Fruit fly (Drosophila melanogaster): Measurements from ENCODE around the gene CG2211.
A peak's percentile ranks its signal among the peaks of the same experiment; 100 is the strongest.

CG2211 gene

DNA sequence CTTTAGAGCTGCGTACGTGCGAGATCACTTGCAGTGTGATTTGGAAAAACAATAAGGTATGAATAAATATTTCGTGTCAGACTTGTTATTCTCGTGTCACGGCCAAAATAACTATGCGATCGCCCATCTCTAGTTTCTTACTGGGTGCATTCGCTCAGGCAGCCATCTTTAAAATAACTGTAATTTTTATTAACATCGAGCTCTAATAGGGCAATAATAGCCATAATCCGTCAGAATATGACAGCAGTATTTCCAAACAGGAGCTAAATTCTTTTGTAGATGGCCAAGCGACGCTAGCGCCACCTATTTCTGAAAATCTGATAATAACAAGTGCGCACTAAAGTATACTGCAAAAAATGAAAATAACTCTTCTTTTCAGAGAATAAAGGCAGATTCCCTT is 16.9 kb upstream of the CG2211 start (continued):
- TF ChIP-seq ato (GFP tag; IDR thresholded peaks at IDR 0.05; ENCODE audit: partially characterized antibody), result peak; percentile 67; the same call in 1 of the 2 replicates
- no peak for TF ChIP-seq D (optimal IDR thresholded peaks at IDR 0.05)
- no peak for TF ChIP-seq D (GFP tag; optimal IDR thresholded peaks at IDR 0.05)
- no peak for TF ChIP-seq onecut (GFP tag; IDR thresholded peaks at IDR 0.05)
- TF ChIP-seq C15 (GFP tag; IDR thresholded peaks at IDR 0.05), result no peak
- peak; percentile 20; the same call in 1 of the 2 replicates for TF ChIP-seq CG10366 (GFP tag; IDR thresholded peaks at IDR 0.05)
- peak; percentile 73 for TF ChIP-seq inv (GFP tag; IDR thresholded peaks at IDR 0.05; ENCODE audit: partially characterized antibody)
- TF ChIP-seq Hsf (GFP tag; optimal IDR thresholded peaks at IDR 0.05), result peak; percentile 34
- peak; percentile 7 for TF ChIP-seq Dp (GFP tag; optimal IDR thresholded peaks at IDR 0.05)
- peak; percentile 70 for TF ChIP-seq HmgZ (tag; optimal IDR thresholded peaks at IDR 0.05)
- TF ChIP-seq jing (GFP tag; optimal IDR thresholded peaks at IDR 0.05), result no peak
- peak; percentile 68 for TF ChIP-seq CG2712 (tag; optimal IDR thresholded peaks at IDR 0.05)
- TF ChIP-seq Six4 (GFP tag; optimal IDR thresholded peaks at IDR 0.05), result no peak
- TF ChIP-seq lola (GFP tag; optimal IDR thresholded peaks at IDR 0.05), result peak in 1 of 3 experiments; percentile 2
- TF ChIP-seq Lpt (GFP tag; optimal IDR thresholded peaks at IDR 0.05), result no peak
- TF ChIP-seq nmo (GFP tag; optimal IDR thresholded peaks at IDR 0.05), result peak; percentile 38
- TF ChIP-seq chif (GFP tag; optimal IDR thresholded peaks at IDR 0.05), result peak; percentile 3 to 30
- TF ChIP-seq fu2 (GFP tag; optimal IDR thresholded peaks at IDR 0.05), result no peak
- no peak for TF ChIP-seq Neu2 (GFP tag; optimal IDR thresholded peaks at IDR 0.05; ENCODE audit: borderline replicate concordance)
- TF ChIP-seq CG31224 (GFP tag; IDR thresholded peaks at IDR 0.05), result no peak
- TF ChIP-seq Doc2 (GFP tag; IDR thresholded peaks at IDR 0.05), result no peak
- TF ChIP-seq CG5245 (GFP tag; optimal IDR thresholded peaks at IDR 0.05), result no peak
- no peak for TF ChIP-seq sob (GFP tag; IDR thresholded peaks at IDR 0.05)
- peak; percentile 15 for TF ChIP-seq CG16863 (GFP tag; optimal IDR thresholded peaks at IDR 0.05)
- peak; percentile 7 for TF ChIP-seq slp2 (GFP tag; optimal IDR thresholded peaks at IDR 0.05)
- no peak for TF ChIP-seq ab (GFP tag; optimal IDR thresholded peaks at IDR 0.05)
- peak; percentile 61 for TF ChIP-seq lilli (GFP tag; optimal IDR thresholded peaks at IDR 0.05)
- no peak for TF ChIP-seq CG14014 (GFP tag; IDR thresholded peaks at IDR 0.05)
- no peak for TF ChIP-seq fd64A (GFP tag; optimal IDR thresholded peaks at IDR 0.05)
- TF ChIP-seq sens (GFP tag), result peak; percentile 86
- no peak for TF ChIP-seq CG6854 (GFP tag; optimal IDR thresholded peaks at IDR 0.05)
- TF ChIP-seq toy (GFP tag; IDR thresholded peaks at IDR 0.05), result no peak
- peak; percentile 19 for TF ChIP-seq gsb-n (tag; optimal IDR thresholded peaks at IDR 0.05)
- TF ChIP-seq CG11456 (GFP tag; IDR thresholded peaks at IDR 0.05), result peak; percentile 43; the same call in 1 of the 3 replicates
- no peak for TF ChIP-seq Trl (optimal IDR thresholded peaks at IDR 0.05)
- TF ChIP-seq Trl (GFP tag; optimal IDR thresholded peaks at IDR 0.05), result peak; percentile 19
- TF ChIP-seq CG9817 (tag; optimal IDR thresholded peaks at IDR 0.05), result peak; percentile 13
- TF ChIP-seq al (GFP tag; IDR thresholded peaks at IDR 0.05), result no peak
- no peak for TF ChIP-seq CG10654 (GFP tag; optimal IDR thresholded peaks at IDR 0.05)
- no peak for TF ChIP-seq slou (GFP tag; optimal IDR thresholded peaks at IDR 0.05)
- peak; percentile 21 for TF ChIP-seq Jarid2 (GFP tag; optimal IDR thresholded peaks at IDR 0.05)
- no peak for TF ChIP-seq Kr (GFP tag; optimal IDR thresholded peaks at IDR 0.05)
- TF ChIP-seq CG16813 (GFP tag; IDR thresholded peaks at IDR 0.05; ENCODE audit: partially characterized antibody), result peak; percentile 90
- no peak for TF ChIP-seq run (tag; optimal IDR thresholded peaks at IDR 0.05)
- peak; percentile 84 for TF ChIP-seq CG3995 (GFP tag; optimal IDR thresholded peaks at IDR 0.05)
- no peak for TF ChIP-seq usp (GFP tag; optimal IDR thresholded peaks at IDR 0.05)
- TF ChIP-seq CG10267 (tag; optimal IDR thresholded peaks at IDR 0.05), result peak; percentile 57
- TF ChIP-seq Elba2 (GFP tag; optimal IDR thresholded peaks at IDR 0.05), result peak; percentile 99
- TF ChIP-seq unpg (GFP tag; optimal IDR thresholded peaks at IDR 0.05), result peak; percentile 48
- no peak for TF ChIP-seq CG5953 (GFP tag; IDR thresholded peaks at IDR 0.05)
- TF ChIP-seq wor (GFP tag; IDR thresholded peaks at IDR 0.05), result no peak
- 0 out of 2 replicates have a peak, but pooled peaks have one; percentile 14 for TF ChIP-seq Atf6 (GFP tag; IDR thresholded peaks at IDR 0.05)
- TF ChIP-seq chn (GFP tag; optimal IDR thresholded peaks at IDR 0.05), result peak; percentile 16

Data from whole organism, embryonic.